Worm (Caenorhabditis elegans) whole organism, young adult: ENCODE measurements around the gene srh-241.

Experiments
- B0019.2 ChIP-seq: fragments of 200-800 bp; sonication (Bioruptor generic); conservative IDR thresholded peaks from 2 replicates; pipeline ENCODE4 v1.3.6; 2022; ENCODE audit warnings: missing genetic modification reagents, missing genetic modification characterization, missing compliant biosample characterization
- B0261.1 ChIP-seq: sonication (generic microtip); optimal IDR thresholded peaks from 2 replicates; lab custom pipeline; 2016; ENCODE audit warnings: mild to moderate bottlenecking, missing genetic modification characterization, moderate library complexity, missing compliant biosample characterization
- C17E4.6 ChIP-seq: fragments of 200-800 bp; sonication (Bioruptor generic); IDR thresholded peaks from 2 replicates; pipeline ENCODE4 v1.3.6; 2022; ENCODE audit warnings: missing genetic modification reagents, missing genetic modification characterization, missing compliant biosample characterization
- F10E7.11 ChIP-seq: sonication (generic microtip); optimal IDR thresholded peaks from 2 replicates; lab custom pipeline; 2017; ENCODE audit warnings: mild to moderate bottlenecking, missing genetic modification characterization, moderate library complexity, missing compliant biosample characterization
- F39B2.1 ChIP-seq: fragments of 200-800 bp; sonication (Bioruptor generic); IDR thresholded peaks from 2 replicates; pipeline ENCODE4 v1.3.6; 2022; ENCODE audit warnings: missing genetic modification reagents, missing genetic modification characterization, missing compliant biosample characterization
- F55B11.4 ChIP-seq: sonication (generic microtip); optimal IDR thresholded peaks from 2 replicates; lab custom pipeline; 2016; ENCODE audit warnings: missing compliant biosample characterization, missing genetic modification characterization, borderline replicate concordance; ENCODE audit not compliant: insufficient read depth
- F57A8.1 ChIP-seq: fragments of 200-800 bp; sonication (Bioruptor generic); optimal IDR thresholded peaks from 2 replicates; lab custom pipeline; 2018; ENCODE audit warnings: mild to moderate bottlenecking, missing genetic modification characterization, moderate library complexity, missing compliant biosample characterization
- T07F8.4 ChIP-seq: sonication (generic microtip); optimal IDR thresholded peaks from 2 replicates; lab custom pipeline; 2016; ENCODE audit warnings: mild to moderate bottlenecking, missing genetic modification characterization, moderate library complexity, missing compliant biosample characterization
- Y53F4B.3 ChIP-seq: fragments of 200-800 bp; sonication (Bioruptor generic); IDR thresholded peaks from 2 replicates; pipeline ENCODE4 v1.3.6; 2022; ENCODE audit warnings: missing genetic modification reagents, missing genetic modification characterization, missing compliant biosample characterization
- Y56A3A.18 ChIP-seq: fragments of 200-800 bp; sonication (Bioruptor generic); IDR thresholded peaks from 2 replicates; pipeline ENCODE4 v1.3.6; 2022; ENCODE audit warnings: missing genetic modification reagents, missing genetic modification characterization, missing compliant biosample characterization
- Y67H2A.10 ChIP-seq: fragments of 200-800 bp; sonication (Bioruptor generic); conservative IDR thresholded peaks from 2 replicates; pipeline ENCODE4 v1.3.6; 2022; ENCODE audit warnings: missing genetic modification reagents, missing genetic modification characterization, missing compliant biosample characterization
- aptf-3 ChIP-seq: fragments of 200-800 bp; sonication (Bioruptor generic); IDR thresholded peaks from 2 replicates; pipeline ENCODE4 v1.3.6; 2022; ENCODE audit warnings: missing genetic modification characterization, missing compliant biosample characterization
- atf-7 ChIP-seq: sonication (generic microtip); optimal IDR thresholded peaks from 2 replicates; lab custom pipeline; 2017; ENCODE audit warnings: mild to moderate bottlenecking, missing genetic modification characterization, missing compliant biosample characterization
- athp-1 ChIP-seq: sonication (generic microtip); optimal IDR thresholded peaks from 2 replicates; lab custom pipeline; 2017; ENCODE audit warnings: mild to moderate bottlenecking, missing genetic modification characterization, missing compliant biosample characterization
- attf-6 ChIP-seq: fragments of 200-800 bp; sonication (Bioruptor generic); IDR thresholded peaks from 2 replicates; pipeline ENCODE4 v1.3.6; 2022; ENCODE audit warnings: missing genetic modification reagents, missing genetic modification characterization, missing compliant biosample characterization
- dox-1 ChIP-seq: fragments of 200-800 bp; sonication (Bioruptor generic); IDR thresholded peaks from 2 replicates; pipeline ENCODE4 v1.3.6; 2022; ENCODE audit warnings: missing genetic modification reagents, missing genetic modification characterization, missing compliant biosample characterization
- efl-1 ChIP-seq: fragments of 150-350 bp; optimal IDR thresholded peaks from 2 replicates; lab custom pipeline; 2014; ENCODE audit warnings: missing biosample characterization, missing genetic modification reagents, missing genetic modification characterization
- egl-18 ChIP-seq: fragments of 200-800 bp; sonication (Bioruptor generic); IDR thresholded peaks from 2 replicates; pipeline ENCODE4 v1.3.6; 2022; ENCODE audit warnings: missing genetic modification reagents, missing genetic modification characterization, missing compliant biosample characterization
- ekl-4 ChIP-seq: fragments of 200-800 bp; sonication (Bioruptor generic); IDR thresholded peaks from 2 replicates; pipeline ENCODE4 v1.3.6; 2022; ENCODE audit warnings: missing genetic modification reagents, missing genetic modification characterization, missing compliant biosample characterization
- fkh-3 ChIP-seq: sonication (generic microtip); optimal IDR thresholded peaks from 2 replicates; lab custom pipeline; 2016; ENCODE audit warnings: mild to moderate bottlenecking, missing genetic modification characterization, missing compliant biosample characterization
- hlh-12 ChIP-seq: sonication (generic microtip); optimal IDR thresholded peaks from 2 replicates; lab custom pipeline; 2016; ENCODE audit warnings: missing genetic modification characterization, missing compliant biosample characterization
- hmg-1.2 ChIP-seq: fragments of 200-800 bp; sonication (Bioruptor generic); IDR thresholded peaks from 2 replicates; pipeline ENCODE4 v1.3.6; 2022; ENCODE audit warnings: missing genetic modification reagents, missing genetic modification characterization, missing compliant biosample characterization
- hsf-1 ChIP-seq: fragments of 200-800 bp; sonication (Bioruptor generic); IDR thresholded peaks from 2 replicates; pipeline ENCODE4 v1.3.6; 2022; ENCODE audit warnings: missing genetic modification reagents, missing genetic modification characterization, missing compliant biosample characterization
- lag-1 ChIP-seq: fragments of 200-800 bp; sonication (Bioruptor generic); IDR thresholded peaks from 2 replicates; pipeline ENCODE4 v1.3.6; 2022; ENCODE audit warnings: missing genetic modification reagents, missing genetic modification characterization, missing compliant biosample characterization
- lin-26 ChIP-seq: fragments of 200-800 bp; sonication (Bioruptor generic); IDR thresholded peaks from 2 replicates; pipeline ENCODE4 v1.3.6; 2022; ENCODE audit warnings: missing genetic modification reagents, missing genetic modification characterization, missing compliant biosample characterization
- lin-35 ChIP-seq, 3 experiments: fragments of 150-350 bp in 2 of 3; sonication (generic microtip) in 1 of 3; optimal IDR thresholded peaks; 2 replicates each; lab custom pipeline; 2014 to 2018; ENCODE audit warnings: missing biosample characterization in 3 of 3, missing genetic modification characterization in 3 of 3, missing genetic modification reagents in 3 of 3
- lir-1 ChIP-seq: fragments of 200-800 bp; sonication (Bioruptor generic); conservative IDR thresholded peaks from 2 replicates; pipeline ENCODE4 v1.3.6; 2022; ENCODE audit warnings: missing genetic modification reagents, missing genetic modification characterization, missing compliant biosample characterization
- madf-6 ChIP-seq: fragments of 200-800 bp; sonication (Bioruptor generic); IDR thresholded peaks from 2 replicates; pipeline ENCODE4 v1.3.6; 2022; ENCODE audit warnings: missing genetic modification reagents, missing genetic modification characterization, missing compliant biosample characterization
- madf-8 ChIP-seq: fragments of 200-800 bp; sonication (Bioruptor generic); conservative IDR thresholded peaks from 2 replicates; pipeline ENCODE4 v1.3.6; 2022; ENCODE audit warnings: missing genetic modification reagents, missing genetic modification characterization, missing compliant biosample characterization
- mcd-1 ChIP-seq: fragments of 200-800 bp; sonication (Bioruptor generic); IDR thresholded peaks from 2 replicates; pipeline ENCODE4 v1.3.6; 2022; ENCODE audit warnings: missing genetic modification reagents, missing genetic modification characterization, missing compliant biosample characterization
- nhr-90 ChIP-seq: sonication (generic microtip); optimal IDR thresholded peaks from 2 replicates; lab custom pipeline; 2016; ENCODE audit warnings: missing genotype, mild to moderate bottlenecking, missing genetic modification characterization, missing compliant biosample characterization
- pha-4 ChIP-seq: fragments of 150-350 bp; sonication (generic microtip); optimal IDR thresholded peaks from 2 replicates; lab custom pipeline; 2014; ENCODE audit warnings: missing biosample characterization, missing genetic modification reagents, missing genetic modification characterization
- rcor-1 ChIP-seq: fragments of 200-800 bp; sonication (Bioruptor generic); IDR thresholded peaks from 2 replicates; pipeline ENCODE4 v1.3.6; 2022; ENCODE audit warnings: missing genetic modification reagents, missing genetic modification characterization, missing compliant biosample characterization
- sea-2 ChIP-seq: fragments of 200-800 bp; sonication (Bioruptor generic); IDR thresholded peaks from 2 replicates; pipeline ENCODE4 v1.3.6; 2022; ENCODE audit warnings: missing genetic modification characterization, missing compliant biosample characterization
- snpc-4 ChIP-seq, 5 experiments: fragments of 150-350 bp in 1 of 5; sonication (generic microtip) in 4 of 5; optimal IDR thresholded peaks; 2 replicates each; lab custom pipeline; 2014 to 2018; ENCODE audit warnings: missing genetic modification characterization in 5 of 5, missing biosample characterization in 3 of 5, antibody characterized with exemption in 2 of 5, mild to moderate bottlenecking in 2 of 5, missing compliant biosample characterization in 2 of 5, missing genotype in 2 of 5, moderate library complexity in 2 of 5, missing genetic modification reagents in 1 of 5
- sptf-2 ChIP-seq: fragments of 200-800 bp; sonication (Bioruptor generic); optimal IDR thresholded peaks from 2 replicates; lab custom pipeline; 2018; ENCODE audit warnings: mild to moderate bottlenecking, missing genetic modification characterization, missing compliant biosample characterization
- unc-130 ChIP-seq: sonication (generic microtip); optimal IDR thresholded peaks from 2 replicates; lab custom pipeline; 2016; ENCODE audit warnings: missing genetic modification reagents, missing genetic modification characterization, missing compliant biosample characterization
- zim-3 ChIP-seq: sonication (generic microtip); optimal IDR thresholded peaks from 2 replicates; lab custom pipeline; 2017; ENCODE audit warnings: mild to moderate bottlenecking, missing genetic modification characterization, moderate library complexity, missing compliant biosample characterization
- ztf-28 ChIP-seq: fragments of 200-800 bp; sonication (Bioruptor generic); IDR thresholded peaks from 2 replicates; pipeline ENCODE4 v1.3.6; 2022; ENCODE audit warnings: missing genetic modification reagents, missing genetic modification characterization, missing compliant biosample characterization

srh-241 gene

ce11 chrV:2845771-2846170 is 23.6 kb downstream of the srh-241 start, which contains the start of gene srj-44:
Gene srj-44, minus strand, starts transcription at chrV:2845871.
- TF ChIP-seq fkh-3 (tag; lab: Kevin White, UChicago) (no peak), mcd-1 (GFP tag; lab: Robert Waterston, UW) (no peak), pha-4 (tag; lab: Kevin White, UChicago) (no peak), F57A8.1 (GFP tag; lab: Kevin White, UChicago) (no peak), hmg-1.2 (no peak), dox-1 (no peak), atf-7 (tag; lab: Kevin White, UChicago) (no peak), athp-1 (tag; lab: Kevin White, UChicago) (no peak), B0261.1 (tag; lab: Kevin White, UChicago) (no peak), ztf-28 (GFP tag; lab: Robert Waterston, UW) (no peak), Y67H2A.10 (GFP tag; lab: Robert Waterston, UW) (no peak), F39B2.1 (GFP tag; lab: Robert Waterston, UW) (no peak)

DNA sequence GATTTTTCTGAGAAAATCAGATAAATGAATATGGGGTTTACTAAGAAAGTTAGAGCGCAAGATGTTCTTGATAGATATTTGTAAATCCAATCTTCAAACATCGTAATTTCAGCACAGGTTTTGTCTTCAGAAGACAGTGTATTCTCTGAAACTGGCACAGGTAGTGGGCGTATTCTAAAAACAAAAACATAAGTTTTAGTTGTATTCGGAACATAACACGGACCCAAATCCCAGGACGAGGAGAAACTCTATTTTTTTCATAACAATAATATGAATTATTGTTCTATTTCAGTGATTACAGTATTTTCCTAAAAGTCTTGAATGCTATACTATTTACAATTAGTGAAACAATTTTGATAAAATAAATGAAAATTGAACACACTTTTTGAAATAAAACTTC is 32.9 kb downstream of the srh-241 start, which contains the start of gene srj-45:
srj-45 (minus strand) TSS at position 101 of the 400 bp plus-strand sequence.
- no peak for TF ChIP-seq lin-26 (GFP tag; lab: Robert Waterston, UW)
- TF ChIP-seq B0019.2 (GFP tag; lab: Robert Waterston, UW), result no peak
- TF ChIP-seq unc-130 (GFP tag; lab: Kevin White, UChicago), result no peak
- TF ChIP-seq T07F8.4 (tag; lab: Kevin White, UChicago), result no peak
- no peak for TF ChIP-seq madf-8 (GFP tag; lab: Robert Waterston, UW)
- TF ChIP-seq lin-35 (GFP tag; optimal IDR thresholded peaks at IDR 0.05; lab: Kevin White, UChicago), result no peak
- TF ChIP-seq dox-1, result no peak
- no peak for TF ChIP-seq rcor-1 (GFP tag; lab: Robert Waterston, UW)
- TF ChIP-seq hsf-1 (GFP tag; lab: Robert Waterston, UW), result no peak
- no peak for TF ChIP-seq ztf-28 (GFP tag; lab: Robert Waterston, UW)
- TF ChIP-seq aptf-3 (GFP tag; lab: Robert Waterston, UW), result no peak

- no peak for TF ChIP-seq dox-1
- TF ChIP-seq hlh-12 (tag; lab: Kevin White, UChicago), result no peak
- no peak for TF ChIP-seq Y53F4B.3
- TF ChIP-seq efl-1 (GFP tag; lab: Kevin White, UChicago), result no peak
- TF ChIP-seq zim-3 (tag; lab: Kevin White, UChicago), result no peak
- TF ChIP-seq sea-2, result no peak
- TF ChIP-seq Y56A3A.18 (GFP tag; lab: Robert Waterston, UW), result no peak
- no peak for TF ChIP-seq madf-6 (GFP tag; lab: Robert Waterston, UW)
- TF ChIP-seq F55B11.4 (tag; lab: Kevin White, UChicago), result no peak
- TF ChIP-seq sptf-2, result no peak
- no peak for TF ChIP-seq attf-6 (GFP tag; lab: Robert Waterston, UW)
- no peak for TF ChIP-seq lir-1 (GFP tag; lab: Robert Waterston, UW)
- no peak for TF ChIP-seq ekl-4 (GFP tag; lab: Robert Waterston, UW)
- no peak for TF ChIP-seq C17E4.6 (GFP tag; lab: Robert Waterston, UW)
- no peak for TF ChIP-seq athp-1 (tag; lab: Kevin White, UChicago)
- no peak for TF ChIP-seq F10E7.11 (tag; lab: Kevin White, UChicago)
- no peak for TF ChIP-seq nhr-90
- TF ChIP-seq lag-1 (GFP tag; lab: Robert Waterston, UW), result no peak
- no peak for TF ChIP-seq snpc-4 (GFP tag; optimal IDR thresholded peaks at IDR 0.05; lab: Kevin White, UChicago)
- no peak for TF ChIP-seq snpc-4 (tag; optimal IDR thresholded peaks at IDR 0.05; lab: Kevin White, UChicago)
- no peak for TF ChIP-seq egl-18 (GFP tag; lab: Robert Waterston, UW)
These were observed 36.7 kb downstream of the srh-241 start, which contains the start of gene srj-50 for ce11 chrV:2832666-2833065. Gene srj-50, plus strand, starts transcription at chrV:2832966.
